Worm (Caenorhabditis elegans): ENCODE results near the gene hpo-7.

- TF ChIP-seq nfya-1 (tag; optimal IDR thresholded peaks at IDR 0.05): no peak
- no peak for TF ChIP-seq dve-1 (tag; optimal IDR thresholded peaks at IDR 0.05)
- TF ChIP-seq unc-55 (GFP tag; optimal IDR thresholded peaks at IDR 0.05): no peak
- TF ChIP-seq sox-4 (tag; optimal IDR thresholded peaks at IDR 0.05): no peak
- no peak for TF ChIP-seq elt-4 (tag; optimal IDR thresholded peaks at IDR 0.05)
- no peak for TF ChIP-seq ama-1 (optimal IDR thresholded peaks at IDR 0.05)
- no peak for TF ChIP-seq ceh-6 (GFP tag; optimal IDR thresholded peaks at IDR 0.05)
- no peak for TF ChIP-seq ceh-31 (tag; optimal IDR thresholded peaks at IDR 0.05)
- TF ChIP-seq ets-4 (tag; optimal IDR thresholded peaks at IDR 0.05): no peak
- no peak for TF ChIP-seq hlh-8 (tag; optimal IDR thresholded peaks at IDR 0.05)
- no peak for TF ChIP-seq pha-4 (tag; optimal IDR thresholded peaks at IDR 0.05)
- no peak for TF ChIP-seq pag-3 (tag; optimal IDR thresholded peaks at IDR 0.05; ENCODE audit: borderline replicate concordance)
- TF ChIP-seq fkh-10 (GFP tag; optimal IDR thresholded peaks at IDR 0.05): no peak
Measured at ce11 chrII:2087206-2087605, 48.3 kb downstream of the hpo-7 start.

Data from whole organism, late embryonic.